Worm (Caenorhabditis elegans): ENCODE results near the gene Y9C12A.1.

DNA sequence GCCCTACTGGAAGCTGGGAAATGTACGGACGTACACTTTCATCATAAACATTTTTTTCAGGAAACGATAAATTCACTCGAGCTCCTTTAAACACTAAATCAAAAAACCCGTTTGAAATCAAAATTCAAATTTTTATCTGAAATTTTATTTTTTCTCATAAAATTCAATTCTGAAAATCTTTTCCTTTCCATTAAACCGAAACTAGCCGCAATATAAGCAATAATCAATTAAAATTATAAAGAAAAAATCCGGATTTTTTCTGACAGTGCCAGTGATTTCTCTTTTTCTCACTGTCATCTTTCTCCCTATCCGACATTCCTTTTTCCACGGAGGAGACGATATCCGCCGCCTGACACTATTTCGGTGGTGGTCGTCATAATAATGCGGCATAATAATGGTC is 26.7 kb downstream of the Y9C12A.1 start, which contains the start of gene lpr-7:
- TF ChIP-seq skn-1 (tag; optimal IDR thresholded peaks at IDR 0.05) (no peak), gmeb-1 (tag; optimal IDR thresholded peaks at IDR 0.05) (no peak), nhr-237 (tag; optimal IDR thresholded peaks at IDR 0.05) (no peak), unc-62 (GFP tag; optimal IDR thresholded peaks at IDR 0.05) (no peak), aly-2 (tag; optimal IDR thresholded peaks at IDR 0.05) (no peak), nhr-77 (tag; optimal IDR thresholded peaks at IDR 0.05) (no peak), unc-55 (GFP tag; optimal IDR thresholded peaks at IDR 0.05) (no peak)
